Fruit fly (Drosophila melanogaster): Measurements from ENCODE around the gene ppk18.

DNA sequence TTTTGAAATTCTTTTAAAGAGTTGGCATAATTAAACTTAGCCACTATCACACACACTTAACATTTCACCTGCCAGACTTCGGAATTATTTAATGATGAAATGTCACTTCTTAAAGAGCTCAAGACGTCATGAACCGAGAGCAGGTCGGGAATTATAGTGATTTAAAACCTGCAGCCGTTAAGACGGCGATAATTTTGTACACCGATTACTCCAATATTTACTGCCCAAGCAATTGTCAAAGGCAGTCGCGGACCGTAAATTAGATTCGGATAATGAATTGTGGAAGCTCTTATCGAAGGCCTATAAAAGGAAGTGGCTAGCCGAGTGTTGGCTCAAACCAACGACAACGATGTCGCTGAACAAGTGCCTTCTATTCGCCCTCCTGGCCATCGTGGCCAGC lies 2.1 kb downstream of the ppk18 start, which contains the start of gene CG17633:
- TF ChIP-seq Asciz (GFP tag; optimal IDR thresholded peaks at IDR 0.05) (no peak), Bgb (GFP tag; IDR thresholded peaks at IDR 0.05; ENCODE audit: partially characterized antibody) (no peak), CG2129 (GFP tag; IDR thresholded peaks at IDR 0.05; ENCODE audit: partially characterized antibody) (no peak), Nf-YC (tag; optimal IDR thresholded peaks at IDR 0.05) (no peak), Hr39 (optimal IDR thresholded peaks at IDR 0.05) (no peak), Nf-YA (GFP tag; IDR thresholded peaks at IDR 0.05) (no peak), cad (GFP tag; optimal IDR thresholded peaks at IDR 0.05) (no peak), CG42726 (GFP tag; IDR thresholded peaks at IDR 0.05; ENCODE audit: partially characterized antibody) (no peak), lbe (GFP tag; optimal IDR thresholded peaks at IDR 0.05) (no peak), CG7271 (tag; optimal IDR thresholded peaks at IDR 0.05) (no peak), Sox102F (GFP tag; optimal IDR thresholded peaks at IDR 0.05) (no peak)
